Worm (Caenorhabditis elegans): ENCODE results near the gene srd-46.

The srd-46 gene

DNA sequence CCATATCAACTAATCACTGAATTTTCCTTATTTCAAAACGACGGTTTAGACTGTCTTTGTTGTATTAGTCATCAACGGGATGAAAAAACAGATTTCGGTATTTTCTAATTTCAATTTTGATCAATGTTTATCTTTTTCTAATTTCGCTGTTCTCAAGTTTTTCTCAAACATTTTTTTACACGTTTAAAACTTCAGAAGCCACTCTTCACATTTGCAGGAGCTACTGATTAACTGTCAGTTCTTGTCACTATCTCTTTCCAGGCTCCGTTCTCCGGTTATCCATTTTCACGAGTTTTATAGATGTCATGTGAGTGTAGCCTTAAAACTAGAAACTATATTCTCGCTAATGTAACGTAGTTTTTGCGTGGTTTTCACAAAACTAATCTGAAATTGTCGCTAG is 41.4 kb upstream of the srd-46 start, which contains the start of gene C04B4.4:
Gene C04B4.4 (plus strand): TSS at position 301 of the 400 bp plus-strand sequence.
- no peak for TF ChIP-seq ztf-1 (GFP tag; conservative IDR thresholded peaks at IDR 0.05)
- no peak for TF ChIP-seq mdl-1 (tag; optimal IDR thresholded peaks at IDR 0.05)
- TF ChIP-seq elt-3 (tag; optimal IDR thresholded peaks at IDR 0.05), result no peak
- TF ChIP-seq lsy-2 (tag; optimal IDR thresholded peaks at IDR 0.05), result no peak
- no peak for TF ChIP-seq mab-5 (tag; optimal IDR thresholded peaks at IDR 0.05)
- TF ChIP-seq nhr-21 (tag; optimal IDR thresholded peaks at IDR 0.05), result no peak
- TF ChIP-seq ama-1 (optimal IDR thresholded peaks at IDR 0.05), result no peak
- TF ChIP-seq skn-1 (tag; optimal IDR thresholded peaks at IDR 0.05), result no peak
- TF ChIP-seq Y55F3AM.14 (GFP tag; optimal IDR thresholded peaks at IDR 0.05), result no peak
- no peak for TF ChIP-seq elt-1 (tag; optimal IDR thresholded peaks at IDR 0.05)
- no peak for TF ChIP-seq ceh-16 (tag; optimal IDR thresholded peaks at IDR 0.05)

DNA sequence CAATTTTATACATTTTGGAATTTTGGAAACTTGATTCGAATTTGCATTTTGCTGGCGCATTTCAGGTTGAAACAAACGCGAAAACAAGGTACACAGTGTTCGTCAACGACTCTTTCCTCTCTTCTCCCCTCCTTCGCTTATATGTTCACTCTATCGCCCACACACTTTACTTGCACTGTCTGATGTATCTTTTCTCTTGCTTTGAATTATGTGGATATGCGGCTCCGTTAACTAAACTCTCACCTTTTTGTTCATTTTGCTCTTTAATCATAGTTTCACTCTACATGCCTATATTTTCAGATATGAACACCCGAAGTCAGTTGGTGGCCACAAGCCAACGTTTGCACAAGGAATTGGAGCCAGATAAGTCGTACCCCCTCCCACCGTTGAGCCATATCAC is 37.6 kb upstream of the srd-46 start, which contains the start of gene W06D11.1:
Gene W06D11.1 (plus strand): TSS at position 301 of the 400 bp plus-strand sequence.
- TF ChIP-seq sma-9 (GFP tag; optimal IDR thresholded peaks at IDR 0.05) (no peak), sma-9 (tag; optimal IDR thresholded peaks at IDR 0.05) (no peak), F13H6.1 (tag; optimal IDR thresholded peaks at IDR 0.05) (no peak), nhr-23 (tag; optimal IDR thresholded peaks at IDR 0.05) (no peak), lsy-2 (tag; optimal IDR thresholded peaks at IDR 0.05) (no peak), sma-3 (GFP tag; optimal IDR thresholded peaks at IDR 0.05) (no peak), ztf-11 (tag; optimal IDR thresholded peaks at IDR 0.05) (no peak), elt-1 (tag; optimal IDR thresholded peaks at IDR 0.05) (no peak), nhr-6 (tag; optimal IDR thresholded peaks at IDR 0.05) (no peak), zag-1 (tag; optimal IDR thresholded peaks at IDR 0.05) (no peak), fos-1 (tag; optimal IDR thresholded peaks at IDR 0.05) (no peak), egl-27 (tag; optimal IDR thresholded peaks at IDR 0.05) (no peak), unc-62 (GFP tag; optimal IDR thresholded peaks at IDR 0.05) (no peak), nhr-12 (tag; optimal IDR thresholded peaks at IDR 0.05) (no peak), lin-39 (tag; optimal IDR thresholded peaks at IDR 0.05) (no peak), nhr-237 (tag; optimal IDR thresholded peaks at IDR 0.05) (no peak), gmeb-1 (tag; optimal IDR thresholded peaks at IDR 0.05) (no peak), ceh-82 (tag; optimal IDR thresholded peaks at IDR 0.05) (no peak), nhr-129 (tag; optimal IDR thresholded peaks at IDR 0.05) (no peak)

DNA sequence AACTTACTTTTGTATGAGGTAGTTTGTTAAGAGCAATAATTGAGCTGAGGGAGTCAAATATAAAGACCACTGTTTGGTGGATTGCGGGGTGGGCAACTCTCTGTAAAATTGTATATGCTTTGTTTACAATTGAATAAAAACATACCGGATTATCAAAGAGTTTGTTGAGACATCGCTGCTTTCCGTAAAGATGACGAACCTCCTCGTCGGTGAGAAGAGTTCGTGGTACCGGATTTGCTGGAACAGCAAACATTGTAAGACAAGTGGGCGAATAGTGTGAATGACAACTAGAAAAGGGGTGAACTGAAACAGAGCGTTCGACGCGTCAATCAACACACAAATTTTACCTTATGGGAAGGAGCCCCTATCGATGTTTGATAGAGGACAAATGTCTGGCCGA is 35.5 kb upstream of the srd-46 start, which contains the start of gene W06D11.2:
Gene W06D11.2 (minus strand): TSS at position 339 of the 400 bp plus-strand sequence.
- TF ChIP-seq gmeb-1 (tag; optimal IDR thresholded peaks at IDR 0.05) (no peak), ztf-1 (GFP tag; conservative IDR thresholded peaks at IDR 0.05) (no peak), fos-1 (tag; optimal IDR thresholded peaks at IDR 0.05) (no peak), R02D3.7 (tag; optimal IDR thresholded peaks at IDR 0.05) (no peak), crh-2 (tag; optimal IDR thresholded peaks at IDR 0.05) (no peak), lin-39 (tag; optimal IDR thresholded peaks at IDR 0.05) (no peak), mbf-1 (tag; optimal IDR thresholded peaks at IDR 0.05) (no peak), nhr-23 (tag; optimal IDR thresholded peaks at IDR 0.05) (no peak), sem-4 (tag; optimal IDR thresholded peaks at IDR 0.05) (no peak), elt-3 (tag; optimal IDR thresholded peaks at IDR 0.05) (no peak), aly-2 (tag; optimal IDR thresholded peaks at IDR 0.05) (no peak), nhr-237 (tag; optimal IDR thresholded peaks at IDR 0.05) (no peak)

DNA sequence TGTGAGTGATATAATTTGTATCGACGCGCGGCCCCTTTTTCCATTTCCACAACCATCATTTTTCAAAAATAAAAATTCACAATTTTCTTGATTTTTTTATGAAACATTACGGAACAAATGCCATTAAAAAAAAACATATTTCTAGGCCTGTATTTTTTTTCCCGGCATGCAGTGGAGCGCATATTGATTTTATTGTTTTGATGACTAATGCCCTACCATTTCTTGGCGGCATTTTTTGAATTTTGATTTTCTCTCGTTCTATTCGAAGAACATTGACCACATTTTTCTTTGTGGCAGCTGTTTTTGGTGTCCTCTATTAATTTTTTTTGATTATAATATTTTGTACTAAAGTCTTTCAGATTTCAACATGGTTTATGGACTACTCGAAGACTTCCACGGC is 33.6 kb upstream of the srd-46 start, which contains the start of gene W06D11.3:
Gene W06D11.3 (plus strand): TSS at position 360 of the 400 bp plus-strand sequence.
- TF ChIP-seq nhr-25 (tag; optimal IDR thresholded peaks at IDR 0.05), result no peak
- TF ChIP-seq lin-39 (tag; optimal IDR thresholded peaks at IDR 0.05), result no peak
- no peak for TF ChIP-seq skn-1 (tag; optimal IDR thresholded peaks at IDR 0.05)
- no peak for TF ChIP-seq lin-11 (tag; optimal IDR thresholded peaks at IDR 0.05)
- no peak for TF ChIP-seq ZK546.5 (tag; optimal IDR thresholded peaks at IDR 0.05)
- no peak for TF ChIP-seq unc-39 (tag; optimal IDR thresholded peaks at IDR 0.05)
- no peak for TF ChIP-seq nhr-11 (tag; optimal IDR thresholded peaks at IDR 0.05)
- no peak for TF ChIP-seq nhr-23 (tag; optimal IDR thresholded peaks at IDR 0.05)
- TF ChIP-seq peb-1 (tag; optimal IDR thresholded peaks at IDR 0.05), result no peak
- no peak for TF ChIP-seq gmeb-1 (tag; optimal IDR thresholded peaks at IDR 0.05)
- TF ChIP-seq elt-1 (tag; optimal IDR thresholded peaks at IDR 0.05), result no peak
- TF ChIP-seq nhr-12 (tag; optimal IDR thresholded peaks at IDR 0.05), result no peak
- no peak for TF ChIP-seq lsy-2 (tag; optimal IDR thresholded peaks at IDR 0.05)

All from whole organism, L2 larva.